Worm (Caenorhabditis elegans): Measurements from ENCODE around the gene R02F2.4.

DNA sequence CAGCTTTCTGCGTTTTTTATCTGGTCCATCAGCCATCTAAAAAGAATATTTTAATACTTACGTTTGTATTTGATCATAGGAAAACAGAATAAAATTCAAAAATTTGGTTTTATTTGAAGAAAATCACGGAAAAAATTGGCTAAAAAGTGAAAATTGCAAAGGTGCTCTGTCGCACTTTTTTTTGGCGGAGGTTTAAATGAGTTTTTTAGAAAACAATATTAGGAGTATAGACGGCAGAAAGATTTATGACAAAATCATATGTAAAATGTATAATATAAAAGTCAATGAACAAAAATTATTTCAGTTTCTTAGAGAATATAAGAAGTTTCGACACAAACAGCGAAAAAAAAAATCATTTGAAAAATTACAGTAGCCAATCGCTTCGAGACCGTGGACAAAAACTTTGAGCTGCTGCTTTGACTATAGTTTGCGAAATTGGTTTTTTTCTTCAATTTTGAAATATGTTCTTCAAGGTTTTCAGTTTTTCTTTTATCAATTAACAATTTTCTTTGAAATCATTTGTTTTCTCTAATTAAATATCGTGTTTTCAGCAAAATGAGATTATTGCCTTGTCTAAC is at the start of gene R02F2.4, which contains the start of gene R02F2.7:
- no peak for TF ChIP-seq snpc-4 (tag; optimal IDR thresholded peaks at IDR 0.05)
- no peak for TF ChIP-seq nhr-25 (tag; optimal IDR thresholded peaks at IDR 0.05)
- no peak for TF ChIP-seq nhr-21 (tag; optimal IDR thresholded peaks at IDR 0.05)
- no peak for TF ChIP-seq skn-1 (tag; optimal IDR thresholded peaks at IDR 0.05)
- no peak for TF ChIP-seq ztf-11 (tag; optimal IDR thresholded peaks at IDR 0.05)
- no peak for TF ChIP-seq lin-13 (GFP tag; optimal IDR thresholded peaks at IDR 0.05)
- TF ChIP-seq nhr-129 (tag; optimal IDR thresholded peaks at IDR 0.05), result no peak
- no peak for TF ChIP-seq blmp-1 (tag; optimal IDR thresholded peaks at IDR 0.05; ENCODE audit: insufficient read depth)
- no peak for TF ChIP-seq egl-27 (tag; optimal IDR thresholded peaks at IDR 0.05)
